Worm (Caenorhabditis elegans): ENCODE data around the gene best-17.

DNA sequence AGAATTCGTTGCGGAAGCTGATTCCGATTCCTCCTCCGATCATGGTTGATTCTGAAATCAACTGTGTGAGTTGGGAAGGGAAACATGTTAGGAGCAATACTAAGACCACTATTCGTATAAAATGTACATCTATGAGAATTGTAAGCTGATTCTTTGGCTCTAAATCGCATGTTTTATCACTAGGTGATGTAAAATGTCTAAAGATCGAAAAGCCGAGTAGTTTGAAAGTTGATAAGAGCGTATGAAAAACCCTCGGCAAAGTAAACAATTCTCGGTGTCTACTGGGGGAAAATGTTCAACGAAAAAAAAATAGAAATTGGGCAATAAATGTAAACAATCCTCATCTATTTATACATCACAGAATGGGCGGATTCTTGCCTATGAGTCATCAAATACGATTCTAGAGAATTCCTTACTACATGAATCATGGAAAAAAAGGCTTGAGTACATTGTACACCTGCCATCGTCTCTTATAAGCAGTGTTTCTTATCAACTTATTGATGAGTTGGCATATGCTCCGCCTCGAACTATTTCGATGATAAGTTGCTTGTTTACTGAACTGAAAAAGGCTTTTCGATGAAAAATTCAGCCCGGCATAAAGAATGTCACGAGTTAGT lies 9.0 kb downstream of the best-17 start, which contains the start of gene lec-6:
- TF ChIP-seq lin-13 (GFP tag; optimal IDR thresholded peaks at IDR 0.05) (no peak), fos-1 (tag; optimal IDR thresholded peaks at IDR 0.05) (peak; percentile 98), lin-11 (tag; optimal IDR thresholded peaks at IDR 0.05) (no peak), nhr-11 (tag; optimal IDR thresholded peaks at IDR 0.05) (no peak), unc-39 (tag; optimal IDR thresholded peaks at IDR 0.05) (no peak), R02D3.7 (tag; optimal IDR thresholded peaks at IDR 0.05) (no peak), zag-1 (tag; optimal IDR thresholded peaks at IDR 0.05) (no peak)

All from whole organism, L2 larva.